Worm (Caenorhabditis elegans): ENCODE data around the gene str-1.

DNA sequence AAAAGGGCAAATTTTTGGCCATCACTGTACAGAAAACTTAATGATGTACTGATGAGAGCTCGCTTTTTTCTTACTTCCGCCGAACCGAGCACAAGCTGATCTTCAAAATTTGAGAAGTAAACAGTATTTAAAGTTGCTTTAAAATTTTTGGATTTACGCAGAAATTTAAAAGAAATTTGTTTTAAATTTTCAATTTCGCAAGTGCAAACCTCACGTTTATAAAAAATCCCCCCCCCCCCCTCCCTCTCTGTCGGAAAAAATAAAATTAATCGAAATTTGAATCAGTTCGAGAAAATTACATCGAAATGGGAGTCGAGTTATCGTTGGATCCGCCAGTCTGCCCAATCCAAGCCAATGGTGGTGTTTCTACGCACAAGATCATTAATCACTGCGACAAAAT is 20.2 kb upstream of the str-1 start, which contains the start of gene C34D4.3:
- TF ChIP-seq unc-39 (tag; optimal IDR thresholded peaks at IDR 0.05) (no peak), lin-13 (GFP tag; optimal IDR thresholded peaks at IDR 0.05) (no peak), nhr-237 (tag; optimal IDR thresholded peaks at IDR 0.05) (no peak), R02D3.7 (tag; optimal IDR thresholded peaks at IDR 0.05) (no peak), snpc-4 (tag; optimal IDR thresholded peaks at IDR 0.05) (no peak), Y55F3AM.14 (GFP tag; optimal IDR thresholded peaks at IDR 0.05) (no peak), unc-62 (GFP tag; optimal IDR thresholded peaks at IDR 0.05) (no peak), nhr-23 (tag; optimal IDR thresholded peaks at IDR 0.05) (no peak), lin-39 (tag; optimal IDR thresholded peaks at IDR 0.05) (no peak)
